Fruit fly (Drosophila melanogaster): ENCODE measurements around the gene CG7829.

Gene CG7829

dm6 chr3R:29861432-29862249, 44.1 kb upstream of the CG7829 start, which contains the start of the genes CG15514 and RpS8 (continued):
- TF ChIP-seq Lim3 (GFP tag; IDR thresholded peaks at IDR 0.05) (no peak), H2.0 (GFP tag; IDR thresholded peaks at IDR 0.05) (no peak), CG10543 (GFP tag; optimal IDR thresholded peaks at IDR 0.05) (peak; percentile 87), CG33557 (GFP tag; optimal IDR thresholded peaks at IDR 0.05) (no peak), BtbVII (GFP tag; optimal IDR thresholded peaks at IDR 0.05) (peak; percentile 45), rib (GFP tag; IDR thresholded peaks at IDR 0.05) (no peak), Hmr (GFP tag; optimal IDR thresholded peaks at IDR 0.05) (peak; percentile 80), CG8924 (tag; optimal IDR thresholded peaks at IDR 0.05) (peak; percentile 81), fu2 (GFP tag; optimal IDR thresholded peaks at IDR 0.05) (no peak), Xrp1 (GFP tag; IDR thresholded peaks at IDR 0.05) (peak; percentile 47; the same call in 1 of the 2 replicates), CG4854 (GFP tag; optimal IDR thresholded peaks at IDR 0.05) (peak; percentile 24), CG32532 (GFP tag; IDR thresholded peaks at IDR 0.05) (peak; percentile 68), zfh2 (GFP tag; optimal IDR thresholded peaks at IDR 0.05) (no peak), sd (tag; optimal IDR thresholded peaks at IDR 0.05) (no peak), CG13894 (tag; optimal IDR thresholded peaks at IDR 0.05) (peak; percentile 39), zfh1 (GFP tag; IDR thresholded peaks at IDR 0.05) (peak; percentile 64; the same call in 2 of the 3 replicates), Dip2 (GFP tag; IDR thresholded peaks at IDR 0.05) (no peak), fru (optimal IDR thresholded peaks at IDR 0.05) (no peak), sens-2 (GFP tag; IDR thresholded peaks at IDR 0.05) (no peak), gsb (GFP tag; IDR thresholded peaks at IDR 0.05) (no peak), CG11560 (tag; IDR thresholded peaks at IDR 0.05) (no peak), kay (GFP tag; optimal IDR thresholded peaks at IDR 0.05) (no peak), CG10274 (GFP tag; optimal IDR thresholded peaks at IDR 0.05) (peak; percentile 23), peb (GFP tag; IDR thresholded peaks at IDR 0.05) (no peak), bcd (GFP tag; optimal IDR thresholded peaks at IDR 0.05) (peak; percentile 77), bigmax (GFP tag; optimal IDR thresholded peaks at IDR 0.05) (peak; percentile 100), CG10321 (GFP tag; IDR thresholded peaks at IDR 0.05) (no peak), CG12744 (GFP tag; optimal IDR thresholded peaks at IDR 0.05) (no peak), Nf-YA (GFP tag; IDR thresholded peaks at IDR 0.05) (no peak), CG12104 (GFP tag; optimal IDR thresholded peaks at IDR 0.05) (peak; percentile 63), fd64A (GFP tag; optimal IDR thresholded peaks at IDR 0.05) (peak; percentile 4), exex (tag; optimal IDR thresholded peaks at IDR 0.05) (no peak), oc (tag; optimal IDR thresholded peaks at IDR 0.05) (peak; percentile 13), Atf-2 (GFP tag; optimal IDR thresholded peaks at IDR 0.05) (no peak), CG1603 (tag; optimal IDR thresholded peaks at IDR 0.05) (peak; percentile 66), CG8765 (GFP tag; IDR thresholded peaks at IDR 0.05) (no peak), CG8359 (GFP tag; optimal IDR thresholded peaks at IDR 0.05; ENCODE audit: borderline replicate concordance) (peak; percentile 14), CG6813 (GFP tag; optimal IDR thresholded peaks at IDR 0.05) (peak; percentile 49), ab (GFP tag; optimal IDR thresholded peaks at IDR 0.05) (no peak), aop (GFP tag; IDR thresholded peaks at IDR 0.05) (no peak), tin (GFP tag; optimal IDR thresholded peaks at IDR 0.05) (peak; percentile 38), stwl (tag; optimal IDR thresholded peaks at IDR 0.05) (peak; percentile 35), CG4424 (GFP tag; optimal IDR thresholded peaks at IDR 0.05) (peak; percentile 42), pita (GFP tag; optimal IDR thresholded peaks at IDR 0.05) (no peak), CG12942 (GFP tag; optimal IDR thresholded peaks at IDR 0.05) (peak; percentile 3), trem (tag; optimal IDR thresholded peaks at IDR 0.05) (peak; percentile 66), ham (GFP tag; IDR thresholded peaks at IDR 0.05) (no peak), CG12219 (GFP tag; optimal IDR thresholded peaks at IDR 0.05) (peak; percentile 22), CG2120 (GFP tag; optimal IDR thresholded peaks at IDR 0.05) (peak; percentile 43), pho (GFP tag; optimal IDR thresholded peaks at IDR 0.05) (peak; percentile 6), lmd (GFP tag; IDR thresholded peaks at IDR 0.05) (peak; percentile 33; the same call in 1 of the 2 replicates)

Data from whole organism, embryonic.